Worm (Caenorhabditis elegans) whole organism, L1 larva: Measurements from ENCODE around the gene rfk-1.

Source experiments
- C04F5.9 ChIP-seq: sonication (generic microtip); optimal IDR thresholded peaks from 2 replicates; lab custom pipeline; 2016; ENCODE audit warnings: missing genetic modification characterization, missing compliant biosample characterization
- ceh-63 ChIP-seq: fragments of 200-800 bp; sonication (Bioruptor generic); optimal IDR thresholded peaks from 2 replicates; lab custom pipeline; 2018; ENCODE audit warnings: mild to moderate bottlenecking, missing genetic modification characterization, missing compliant biosample characterization
- ceh-88 ChIP-seq: fragments of 200-800 bp; sonication (Bioruptor generic); IDR thresholded peaks from 2 replicates; pipeline ENCODE4 v1.3.6; 2022; ENCODE audit warnings: missing genetic modification characterization, missing compliant biosample characterization
- efl-1 ChIP-seq, 4 experiments: fragments of 150-350 bp; optimal IDR thresholded peaks in 3 of 4; peaks in 1 of 4; 1 replicate in 1 of 4; 2 replicates in 3 of 4; lab custom pipeline; 2014; ENCODE audit warnings: missing biosample characterization in 2 of 4, missing genetic modification characterization in 2 of 4, missing genetic modification reagents in 2 of 4
- efl-3 ChIP-seq: fragments of 200-800 bp; sonication (Bioruptor generic); optimal IDR thresholded peaks from 2 replicates; lab custom pipeline; 2018; ENCODE audit warnings: mild to moderate bottlenecking, missing genetic modification characterization, missing compliant biosample characterization
- fos-1 ChIP-seq: fragments of 150-350 bp; optimal IDR thresholded peaks from 2 replicates; lab custom pipeline; 2014; ENCODE audit warnings: missing biosample characterization, missing genetic modification characterization
- mef-2 ChIP-seq: fragments of 150-350 bp; optimal IDR thresholded peaks from 2 replicates; lab custom pipeline; 2014; ENCODE audit warnings: missing biosample characterization, missing genetic modification characterization
- nhr-11 ChIP-seq: fragments of 150-350 bp; optimal IDR thresholded peaks from 2 replicates; lab custom pipeline; 2014; ENCODE audit warnings: missing biosample characterization, missing genetic modification characterization
- nhr-19 ChIP-seq: fragments of 200-800 bp; sonication (Bioruptor generic); conservative IDR thresholded peaks from 2 replicates; pipeline ENCODE4 v1.3.6; 2022; ENCODE audit warnings: missing genetic modification characterization, missing compliant biosample characterization
- pag-3 ChIP-seq: sonication (generic microtip); optimal IDR thresholded peaks from 2 replicates; lab custom pipeline; 2017; ENCODE audit warnings: missing genetic modification characterization, mild to moderate bottlenecking, missing compliant biosample characterization, antibody characterized with exemption, borderline replicate concordance; ENCODE audit not compliant: insufficient read depth
- rnt-1 ChIP-seq: sonication (generic microtip); optimal IDR thresholded peaks from 2 replicates; lab custom pipeline; 2016; ENCODE audit warnings: mild to moderate bottlenecking, missing genetic modification characterization, moderate library complexity, missing compliant biosample characterization
- tlp-1 ChIP-seq: fragments of 150-350 bp; optimal IDR thresholded peaks from 2 replicates; lab custom pipeline; 2014; ENCODE audit warnings: missing biosample characterization, missing genetic modification characterization

The rfk-1 gene

ce11 chrIV:10360336-10360735 lies 48.9 kb downstream of the rfk-1 start, which contains the start of gene ugt-59:
Gene ugt-59 (plus strand): TSS chrIV:10360636.
- no peak for TF ChIP-seq ceh-63 (GFP tag; lab: Kevin White, UChicago)
- TF ChIP-seq pag-3 (tag; lab: Kevin White, UChicago), result no peak
- TF ChIP-seq nhr-11 (tag; lab: Kevin White, UChicago), result no peak
- TF ChIP-seq nhr-19 (GFP tag; lab: Robert Waterston, UW), result no peak
- TF ChIP-seq efl-1 (optimal IDR thresholded peaks at IDR 0.05; lab: Kevin White, UChicago), result no peak
- no peak for TF ChIP-seq efl-1 (GFP tag; optimal IDR thresholded peaks at IDR 0.05 in 1 of 2; lab: Kevin White, UChicago)
- no peak for TF ChIP-seq ceh-88 (GFP tag; lab: Robert Waterston, UW)
- no peak for TF ChIP-seq rnt-1 (tag; lab: Kevin White, UChicago)
- TF ChIP-seq mef-2 (tag; lab: Kevin White, UChicago), result no peak
- TF ChIP-seq efl-3 (GFP tag; lab: Kevin White, UChicago), result no peak
- TF ChIP-seq tlp-1 (tag; lab: Kevin White, UChicago), result no peak
- no peak for TF ChIP-seq fos-1 (tag; lab: Kevin White, UChicago)
- TF ChIP-seq C04F5.9 (tag; lab: Kevin White, UChicago), result no peak
